Fruit fly (Drosophila melanogaster) whole organism, embryonic: ENCODE measurements around the gene Nle.

Source experiments
- Adf1 ChIP-seq: fragments of 200-800 bp; sonication (Bioruptor generic); IDR thresholded peaks from 2 replicates; pipeline ENCODE4 v1.3.6; 2022; ENCODE audit warnings: missing biosample characterization, missing genetic modification characterization
- Asciz ChIP-seq: fragments of 200-800 bp; sonication (Bioruptor generic); optimal IDR thresholded peaks from 2 replicates; lab custom pipeline; 2017; ENCODE audit warnings: missing biosample characterization, mild to moderate bottlenecking, missing genetic modification characterization, missing genetic modification reagents
- Atf-2 ChIP-seq: fragments of 200-800 bp; sonication (Bioruptor generic); optimal IDR thresholded peaks from 2 replicates; lab custom pipeline; 2016; ENCODE audit warnings: missing biosample characterization, missing genetic modification characterization
- Awh ChIP-seq: fragments of 200-800 bp; sonication (Bioruptor generic); IDR thresholded peaks from 2 replicates; pipeline ENCODE4, ENCODE4 v1.3.6; 2022; ENCODE audit warnings: missing biosample characterization, missing genetic modification characterization
- CG10565 ChIP-seq: fragments of 200-800 bp; sonication (Bioruptor generic); optimal IDR thresholded peaks from 3 replicates; lab custom pipeline; 2016; ENCODE audit warnings: missing biosample characterization, mild to moderate bottlenecking, missing genetic modification characterization
- CG11504 ChIP-seq: fragments of 200-800 bp; sonication (Bioruptor generic); optimal IDR thresholded peaks from 3 replicates; lab custom pipeline; 2019; ENCODE audit warnings: missing biosample characterization, mild to moderate bottlenecking, missing genetic modification characterization, moderate library complexity
- CG12071 ChIP-seq: fragments of 200-800 bp; sonication (Bioruptor generic); optimal IDR thresholded peaks from 3 replicates; lab custom pipeline; 2018; ENCODE audit warnings: missing biosample characterization, mild to moderate bottlenecking, missing genetic modification characterization
- CG12769 ChIP-seq: fragments of 200-800 bp; sonication (Bioruptor generic); optimal IDR thresholded peaks from 2 replicates; lab custom pipeline; 2019; ENCODE audit warnings: missing biosample characterization, mild to moderate bottlenecking, missing genetic modification characterization, moderate library complexity
- CG14667 ChIP-seq: fragments of 200-800 bp; sonication (Bioruptor generic); IDR thresholded peaks from 2 replicates; pipeline ENCODE4 v1.3.6; 2022; ENCODE audit warnings: missing biosample characterization, missing genetic modification characterization
- CG14710 ChIP-seq: fragments of 200-800 bp; sonication (Bioruptor generic); optimal IDR thresholded peaks from 3 replicates; lab custom pipeline; 2019; ENCODE audit warnings: missing biosample characterization, mild to moderate bottlenecking, missing genetic modification characterization, moderate library complexity
- CG14965 ChIP-seq: fragments of 200-800 bp; sonication (Bioruptor generic); optimal IDR thresholded peaks from 2 replicates; lab custom pipeline; 2016; ENCODE audit warnings: missing biosample characterization, missing genetic modification characterization, borderline replicate concordance
- CG15011 ChIP-seq: fragments of 200-800 bp; sonication (Bioruptor generic); optimal IDR thresholded peaks from 3 replicates; lab custom pipeline; 2018; ENCODE audit warnings: missing biosample characterization, mild to moderate bottlenecking, missing genetic modification characterization
- CG15269 ChIP-seq: fragments of 200-800 bp; sonication (Bioruptor generic); optimal IDR thresholded peaks from 2 replicates; lab custom pipeline; 2018; ENCODE audit warnings: missing biosample characterization, mild to moderate bottlenecking, missing genetic modification characterization, moderate library complexity
- CG16779 ChIP-seq: fragments of 200-800 bp; sonication (Bioruptor generic); IDR thresholded peaks from 2 replicates; pipeline ENCODE4 v1.3.6; 2022; ENCODE audit warnings: missing biosample characterization, missing genetic modification characterization
- CG17829 ChIP-seq: fragments of 200-800 bp; optimal IDR thresholded peaks from 2 replicates; lab custom pipeline; 2019; ENCODE audit warnings: missing biosample characterization, mild to moderate bottlenecking, missing genetic modification characterization, moderate library complexity
- CG30431 ChIP-seq: fragments of 200-800 bp; sonication (Bioruptor generic); optimal IDR thresholded peaks from 2 replicates; lab custom pipeline; 2017; ENCODE audit warnings: missing biosample characterization, missing genetic modification characterization
- CG3838 ChIP-seq: fragments of 200-800 bp; sonication (Bioruptor generic); optimal IDR thresholded peaks from 3 replicates; lab custom pipeline; 2016; ENCODE audit warnings: missing biosample characterization, missing genetic modification characterization
- CG4404 ChIP-seq: fragments of 200-800 bp; sonication (Bioruptor generic); IDR thresholded peaks from 2 replicates; pipeline ENCODE4 v1.3.6; 2022; ENCODE audit warnings: missing biosample characterization, missing genetic modification characterization
- CG6654 ChIP-seq: fragments of 200-800 bp; sonication (Bioruptor generic); optimal IDR thresholded peaks from 2 replicates; lab custom pipeline; 2017; ENCODE audit warnings: missing biosample characterization, mild to moderate bottlenecking, missing genetic modification characterization
- CG7963 ChIP-seq: fragments of 200-800 bp; sonication (Bioruptor generic); IDR thresholded peaks from 3 replicates; pipeline ENCODE4 v1.3.6; 2022; ENCODE audit warnings: missing biosample characterization, missing genetic modification characterization; ENCODE audit not compliant: partially characterized antibody
- CG8478 ChIP-seq: fragments of >200 bp; optimal IDR thresholded peaks from 2 replicates; lab custom pipeline; 2018
- CTCF ChIP-seq: fragments of 200-800 bp; sonication (Bioruptor generic); optimal IDR thresholded peaks from 2 replicates; lab custom pipeline; 2017; ENCODE audit warnings: missing biosample characterization, mild to moderate bottlenecking, missing genetic modification characterization, moderate library complexity
- Drgx ChIP-seq: fragments of 200-800 bp; sonication (Bioruptor generic); IDR thresholded peaks from 2 replicates; pipeline ENCODE4 v1.3.6; 2022; ENCODE audit warnings: missing biosample characterization, missing genetic modification characterization
- Ets65A ChIP-seq: fragments of 200-800 bp; sonication (Bioruptor generic); peaks from one replicate; lab custom pipeline; 2016; ENCODE audit warnings: missing biosample characterization, missing genetic modification characterization
- Jarid2 ChIP-seq: fragments of 200-800 bp; sonication (Bioruptor generic); optimal IDR thresholded peaks from 3 replicates; lab custom pipeline; 2017; ENCODE audit warnings: mild to moderate bottlenecking, missing biosample characterization, missing genetic modification reagents, missing genetic modification characterization
- MESR4 ChIP-seq: fragments of 200-800 bp; sonication (Bioruptor generic); optimal IDR thresholded peaks from 2 replicates; lab custom pipeline; 2018; ENCODE audit warnings: missing biosample characterization, mild to moderate bottlenecking, missing genetic modification characterization, moderate library complexity
- Pdp1 ChIP-seq, 2 experiments: fragments of 200-800 bp; sonication (Bioruptor generic); optimal IDR thresholded peaks; 3 replicates each; lab custom pipeline; 2016; ENCODE audit warnings: missing biosample characterization in 2 of 2, missing genetic modification characterization in 2 of 2, mild to moderate bottlenecking in 1 of 2, moderate library complexity in 1 of 2
- Spps ChIP-seq: fragments of 200-800 bp; sonication (Bioruptor generic); optimal IDR thresholded peaks from 2 replicates; lab custom pipeline; 2018; ENCODE audit warnings: missing biosample characterization, mild to moderate bottlenecking, missing genetic modification characterization
- ci ChIP-seq: fragments of 200-800 bp; sonication (Bioruptor generic); IDR thresholded peaks from 3 replicates; pipeline ENCODE4 v1.3.6; 2022; ENCODE audit warnings: missing biosample characterization, missing genetic modification characterization
- crc ChIP-seq: fragments of 200-800 bp; sonication (Bioruptor generic); optimal IDR thresholded peaks from 2 replicates; lab custom pipeline; 2016; ENCODE audit warnings: missing biosample characterization, missing genetic modification characterization
- dan ChIP-seq: fragments of 200-800 bp; sonication (Bioruptor generic); IDR thresholded peaks from 2 replicates; pipeline ENCODE4 v1.3.6; 2022; ENCODE audit warnings: missing biosample characterization, missing genetic modification characterization
- dm ChIP-seq: fragments of 200-800 bp; sonication (Bioruptor generic); optimal IDR thresholded peaks from 3 replicates; lab custom pipeline; 2016; ENCODE audit warnings: missing biosample characterization, missing genetic modification characterization
- emc ChIP-seq: fragments of 200-800 bp; sonication (Bioruptor generic); optimal IDR thresholded peaks from 2 replicates; lab custom pipeline; 2016; ENCODE audit warnings: missing biosample characterization, missing genetic modification characterization
- ewg ChIP-seq: fragments of 200-800 bp; sonication (Bioruptor generic); optimal IDR thresholded peaks from 3 replicates; lab custom pipeline; 2017; ENCODE audit warnings: mild to moderate bottlenecking, missing biosample characterization, missing genetic modification reagents, missing genetic modification characterization
- eyg ChIP-seq: fragments of 200-800 bp; sonication (Bioruptor generic); optimal IDR thresholded peaks from 3 replicates; lab custom pipeline; 2016; ENCODE audit warnings: missing biosample characterization, missing genetic modification characterization
- jumu ChIP-seq: fragments of 200-800 bp; sonication (Bioruptor generic); optimal IDR thresholded peaks from 3 replicates; lab custom pipeline; 2016; ENCODE audit warnings: missing biosample characterization, missing genetic modification characterization
- lola ChIP-seq, 3 experiments: fragments of >200 bp in 2 of 3; fragments of 200-800 bp in 1 of 3; sonication (Bioruptor generic) in 1 of 3; optimal IDR thresholded peaks; 2 replicates each; lab custom pipeline; 2017 to 2019; ENCODE audit warnings: missing biosample characterization in 3 of 3, missing genetic modification characterization in 3 of 3, mild to moderate bottlenecking in 1 of 3, moderate library complexity in 1 of 3
- mld ChIP-seq: fragments of 200-800 bp; sonication (Bioruptor generic); IDR thresholded peaks from 3 replicates; pipeline ENCODE4 v1.3.6; 2022; ENCODE audit warnings: missing biosample characterization, missing genetic modification characterization; ENCODE audit not compliant: partially characterized antibody
- nerfin-1 ChIP-seq: fragments of 200-800 bp; sonication (Bioruptor generic); optimal IDR thresholded peaks from 3 replicates; lab custom pipeline; 2019; ENCODE audit warnings: missing biosample characterization, mild to moderate bottlenecking, missing genetic modification characterization, moderate library complexity
- nom ChIP-seq: fragments of 200-800 bp; sonication (Bioruptor generic); optimal IDR thresholded peaks from 2 replicates; lab custom pipeline; 2017; ENCODE audit warnings: missing biosample characterization, missing genetic modification characterization, mild to moderate bottlenecking, moderate library complexity, missing genetic modification reagents
- oc ChIP-seq: fragments of 200-800 bp; sonication (Bioruptor generic); optimal IDR thresholded peaks from 2 replicates; lab custom pipeline; 2018; ENCODE audit warnings: missing biosample characterization, mild to moderate bottlenecking, missing genetic modification characterization, moderate library complexity
- otp ChIP-seq: fragments of 200-800 bp; sonication (Bioruptor generic); IDR thresholded peaks from 3 replicates; pipeline ENCODE4, ENCODE4 v1.3.6; 2022; ENCODE audit warnings: missing biosample characterization, missing genetic modification characterization
- scrt ChIP-seq: fragments of 200-800 bp; sonication (Bioruptor generic); optimal IDR thresholded peaks from 2 replicates; lab custom pipeline; 2018; ENCODE audit warnings: missing biosample characterization, mild to moderate bottlenecking, missing genetic modification characterization, moderate library complexity
- sens ChIP-seq: fragments of 200-800 bp; sonication (Bioruptor generic); peaks from one replicate; lab custom pipeline; 2016; ENCODE audit warnings: missing biosample characterization, missing genetic modification characterization
- sr ChIP-seq: fragments of 200-800 bp; sonication (Bioruptor generic); IDR thresholded peaks from 3 replicates; pipeline ENCODE4 v1.3.6; 2022; ENCODE audit warnings: missing biosample characterization, missing genetic modification characterization
- tna ChIP-seq: fragments of 200-800 bp; sonication (Bioruptor generic); IDR thresholded peaks from 2 replicates; pipeline ENCODE4 v1.3.6; 2022; ENCODE audit warnings: missing biosample characterization, missing genetic modification characterization; ENCODE audit not compliant: partially characterized antibody
- unc-4 ChIP-seq: fragments of 200-800 bp; sonication (Bioruptor generic); IDR thresholded peaks from 2 replicates; pipeline ENCODE4 v1.3.6; 2022; ENCODE audit warnings: missing biosample characterization, missing genetic modification characterization; ENCODE audit not compliant: partially characterized antibody
- vvl ChIP-seq: fragments of 200-800 bp; sonication (Bioruptor generic); IDR thresholded peaks from 2 replicates; pipeline ENCODE4 v1.3.6; 2022; ENCODE audit warnings: missing biosample characterization, missing genetic modification characterization
- wor ChIP-seq: fragments of 200-800 bp; sonication (Bioruptor generic); IDR thresholded peaks from 2 replicates; pipeline ENCODE4 v1.3.6; 2022; ENCODE audit warnings: missing biosample characterization, missing genetic modification characterization

The Nle gene

DNA sequence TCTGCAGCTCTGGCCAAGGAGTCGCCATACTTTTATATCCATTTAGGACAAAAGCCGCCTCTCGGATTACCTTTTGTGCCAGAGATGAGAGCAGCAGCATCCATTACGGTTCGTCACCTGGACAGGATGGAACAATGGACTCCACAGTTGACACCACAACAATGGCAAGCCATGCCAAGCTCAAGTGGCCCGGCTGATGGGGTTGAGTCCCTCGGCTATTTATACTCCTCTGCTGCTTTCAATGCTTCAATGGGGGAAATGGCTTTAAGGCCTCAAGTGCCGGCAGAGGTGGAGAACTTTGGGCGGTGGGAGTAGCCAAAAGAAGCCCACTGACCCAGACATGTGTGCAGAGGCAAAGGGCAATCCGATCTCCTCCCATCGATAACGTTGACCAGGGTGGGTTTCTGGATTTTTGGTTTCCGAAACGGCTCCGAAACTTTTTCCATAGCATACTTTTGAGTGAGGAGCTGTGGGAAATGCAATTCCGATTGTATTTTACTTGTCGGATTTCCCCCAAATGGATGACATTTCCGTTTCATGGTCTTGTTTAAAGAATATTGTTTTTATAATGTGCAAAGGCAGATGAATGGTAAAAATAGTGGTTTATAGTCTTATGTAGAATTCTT is 8.8 kb upstream of the Nle start, which contains the start of gene Ptth (continued):
- TF ChIP-seq Ets65A (GFP tag; lab: Kevin White, UChicago) = peak; percentile 93
- TF ChIP-seq CTCF (GFP tag; lab: Kevin White, UChicago) = peak; percentile 70
- TF ChIP-seq ci = 0 out of 3 replicates have a peak, but pooled peaks have one; percentile 31
- no peak for TF ChIP-seq Asciz (GFP tag; lab: Kevin White, UChicago)
- peak; percentile 33 for TF ChIP-seq sens
- no peak for TF ChIP-seq CG15011 (GFP tag; lab: Kevin White, UChicago)
- TF ChIP-seq MESR4 (GFP tag; lab: Kevin White, UChicago) = no peak

dm6 chr2L:574226-574625 is 6.3 kb upstream of the Nle start, which contains the start of the genes Ipk2 and cold:
TSS of gene Ipk2 (minus strand) at chr2L:574264.
TSS of gene cold (plus strand) at chr2L:574291.
- peak; percentile 93 for TF ChIP-seq CG14710
- no peak for TF ChIP-seq CG12769
- TF ChIP-seq CG7963 (GFP tag; lab: Robert Waterston, UW) = no peak
- TF ChIP-seq CG17829 = peak; percentile 77
- TF ChIP-seq sr = no peak
- TF ChIP-seq CG8478 (lab: Kevin White, UChicago) = no peak
- peak; percentile 58 for TF ChIP-seq CG14667
- TF ChIP-seq vvl (GFP tag; lab: Robert Waterston, UW) = peak; percentile 72
- no peak for TF ChIP-seq oc
- TF ChIP-seq CG30431 (GFP tag; lab: Kevin White, UChicago) = peak; percentile 63
- TF ChIP-seq mld = no peak
- peak; percentile 59 for TF ChIP-seq CG3838 (GFP tag; lab: Kevin White, UChicago)
- peak; percentile 43 for TF ChIP-seq unc-4 (GFP tag; lab: Robert Waterston, UW)
- no peak for TF ChIP-seq CG16779 (GFP tag; lab: Robert Waterston, UW)
- TF ChIP-seq CG10565 = peak; percentile 51
- TF ChIP-seq tna (GFP tag; lab: Robert Waterston, UW) = no peak
- peak; percentile 80 for TF ChIP-seq CG4404 (GFP tag; lab: Robert Waterston, UW)
- peak; percentile 92 for TF ChIP-seq CG11504 (tag; lab: Kevin White, UChicago)
- TF ChIP-seq Adf1 (GFP tag; lab: Robert Waterston, UW) = peak; percentile 45; the same call in 1 of the 2 replicates
- TF ChIP-seq lola (GFP tag; optimal IDR thresholded peaks at IDR 0.05; lab: Kevin White, UChicago) = peak in 1 of 3 experiments; percentile 77
- no peak for TF ChIP-seq emc (GFP tag; lab: Kevin White, UChicago)
- TF ChIP-seq dm (GFP tag; lab: Kevin White, UChicago) = peak; percentile 61
- TF ChIP-seq CG14965 (GFP tag; lab: Kevin White, UChicago) = no peak
- TF ChIP-seq dan = no peak
- peak; percentile 70 for TF ChIP-seq nom (GFP tag; lab: Kevin White, UChicago)
- TF ChIP-seq jumu (GFP tag; lab: Kevin White, UChicago) = peak; percentile 79
- TF ChIP-seq CG12071 (GFP tag; lab: Kevin White, UChicago) = peak; percentile 1
- TF ChIP-seq CG6654 (GFP tag; lab: Kevin White, UChicago) = peak; percentile 49
- TF ChIP-seq ewg (GFP tag; lab: Kevin White, UChicago) = peak; percentile 83
- TF ChIP-seq Pdp1 (GFP tag; optimal IDR thresholded peaks at IDR 0.05; lab: Kevin White, UChicago) = peak in 1 of 2 experiments; percentile 81
- peak; percentile 97 for TF ChIP-seq scrt
- peak; percentile 40; the same call in 1 of the 2 replicates for TF ChIP-seq Drgx (GFP tag; lab: Robert Waterston, UW)
- TF ChIP-seq otp (GFP tag; lab: Robert Waterston, UW) = 0 out of 3 replicates have a peak, but pooled peaks have one; percentile 64
- TF ChIP-seq nerfin-1 (tag; lab: Kevin White, UChicago) = peak; percentile 64
- TF ChIP-seq Atf-2 (GFP tag; lab: Kevin White, UChicago) = peak; percentile 74
- peak; percentile 1 for TF ChIP-seq Jarid2 (GFP tag; lab: Kevin White, UChicago)
- no peak for TF ChIP-seq Awh (GFP tag; lab: Robert Waterston, UW)
- peak; percentile 29 for TF ChIP-seq Spps (tag; lab: Kevin White, UChicago)
- no peak for TF ChIP-seq CG15269 (tag; lab: Kevin White, UChicago)
- TF ChIP-seq wor (GFP tag; lab: Robert Waterston, UW) = peak; percentile 68
- no peak for TF ChIP-seq crc (GFP tag; lab: Kevin White, UChicago)
- TF ChIP-seq eyg (GFP tag; lab: Kevin White, UChicago) = peak; percentile 76
